Fruit fly (Drosophila melanogaster): Measurements from ENCODE around the gene CG32071.

Gene CG32071

dm6 chr3L:11093046-11093520 is 10.6 kb downstream of the CG32071 start, which contains the start of gene JIL-1 (continued):
- TF ChIP-seq CG14965 (GFP tag; optimal IDR thresholded peaks at IDR 0.05; ENCODE audit: borderline replicate concordance), result no peak
- no peak for TF ChIP-seq Hr39 (optimal IDR thresholded peaks at IDR 0.05)
- TF ChIP-seq sug (tag; optimal IDR thresholded peaks at IDR 0.05), result peak; percentile 67
- TF ChIP-seq CG18011 (GFP tag; optimal IDR thresholded peaks at IDR 0.05), result peak; percentile 39
- TF ChIP-seq eyg (GFP tag; optimal IDR thresholded peaks at IDR 0.05), result no peak
- TF ChIP-seq seq (GFP tag; IDR thresholded peaks at IDR 0.05), result no peak
- TF ChIP-seq Dip3 (GFP tag; optimal IDR thresholded peaks at IDR 0.05), result peak; percentile 48
- no peak for TF ChIP-seq nom (GFP tag; optimal IDR thresholded peaks at IDR 0.05)
- peak; percentile 52 for TF ChIP-seq Rx (GFP tag; IDR thresholded peaks at IDR 0.05)
- TF ChIP-seq tin (GFP tag; optimal IDR thresholded peaks at IDR 0.05), result peak; percentile 61
- TF ChIP-seq Dp (GFP tag; optimal IDR thresholded peaks at IDR 0.05), result peak; percentile 22
- TF ChIP-seq Taf1 (GFP tag; IDR thresholded peaks at IDR 0.05), result peak; percentile 45; the same call in 1 of the 2 replicates
- TF ChIP-seq sqz (GFP tag; optimal IDR thresholded peaks at IDR 0.05), result peak; percentile 13
- TF ChIP-seq chif (GFP tag; optimal IDR thresholded peaks at IDR 0.05), result peak; percentile 2 to 20
- TF ChIP-seq CG13775 (GFP tag; optimal IDR thresholded peaks at IDR 0.05), result peak; percentile 37
- peak; percentile 76 for TF ChIP-seq Xrp1 (GFP tag; IDR thresholded peaks at IDR 0.05)

dm6 chr3L:11092610-11092961 is 11.1 kb downstream of the CG32071 start:
- TF ChIP-seq ranshi (GFP tag; IDR thresholded peaks at IDR 0.05) (no peak), otp (GFP tag; IDR thresholded peaks at IDR 0.05) (no peak), tap (tag; optimal IDR thresholded peaks at IDR 0.05) (no peak), cg (GFP tag; optimal IDR thresholded peaks at IDR 0.05) (peak; percentile 89), CG7963 (GFP tag; IDR thresholded peaks at IDR 0.05; ENCODE audit: partially characterized antibody) (no peak), HLH54F (GFP tag; optimal IDR thresholded peaks at IDR 0.05) (no peak), cas (GFP tag; IDR thresholded peaks at IDR 0.05) (no peak), CHES-1-like (GFP tag; optimal IDR thresholded peaks at IDR 0.05) (peak; percentile 3), ken (GFP tag; IDR thresholded peaks at IDR 0.05) (no peak), Trl (optimal IDR thresholded peaks at IDR 0.05) (peak; percentile 34 to 66), Trl (GFP tag; optimal IDR thresholded peaks at IDR 0.05) (no peak)

- TF ChIP-seq CG12236 (GFP tag; optimal IDR thresholded peaks at IDR 0.05), result peak; percentile 4
- TF ChIP-seq ato (GFP tag; IDR thresholded peaks at IDR 0.05; ENCODE audit: partially characterized antibody), result 0 out of 2 replicates have a peak, but pooled peaks have one; percentile 25
- no peak for TF ChIP-seq CG31441 (GFP tag; IDR thresholded peaks at IDR 0.05)
- TF ChIP-seq CG30403 (GFP tag; optimal IDR thresholded peaks at IDR 0.05), result peak; percentile 53
- TF ChIP-seq CG14441 (GFP tag; IDR thresholded peaks at IDR 0.05), result peak; percentile 7; the same call in 1 of the 2 replicates
- TF ChIP-seq dpn (GFP tag; optimal IDR thresholded peaks at IDR 0.05), result peak; percentile 68 to 74
- peak; percentile 39 for TF ChIP-seq CG4820 (GFP tag; optimal IDR thresholded peaks at IDR 0.05)
- TF ChIP-seq corto (GFP tag; optimal IDR thresholded peaks at IDR 0.05), result peak; percentile 47
- TF ChIP-seq nau (GFP tag; optimal IDR thresholded peaks at IDR 0.05), result peak; percentile 47
- TF ChIP-seq disco-r (GFP tag; optimal IDR thresholded peaks at IDR 0.05), result peak; percentile 18
- TF ChIP-seq CG15514 (GFP tag; optimal IDR thresholded peaks at IDR 0.05), result peak; percentile 62
- TF ChIP-seq NC2β (GFP tag; optimal IDR thresholded peaks at IDR 0.05), result peak; percentile 60
- TF ChIP-seq insv (GFP tag; optimal IDR thresholded peaks at IDR 0.05), result peak in 1 of 2 experiments; percentile 33
- TF ChIP-seq tup (GFP tag; optimal IDR thresholded peaks at IDR 0.05), result no peak
- peak; percentile 42; the same call in 1 of the 3 replicates for TF ChIP-seq Opbp (GFP tag; IDR thresholded peaks at IDR 0.05; ENCODE audit: partially characterized antibody)
- peak; percentile 37 for TF ChIP-seq CG16815 (GFP tag; optimal IDR thresholded peaks at IDR 0.05)
- peak; percentile 19 for TF ChIP-seq gsb-n (tag; optimal IDR thresholded peaks at IDR 0.05)
- peak; percentile 56 for TF ChIP-seq repo (GFP tag; optimal IDR thresholded peaks at IDR 0.05)
- no peak for TF ChIP-seq mld (GFP tag; IDR thresholded peaks at IDR 0.05; ENCODE audit: partially characterized antibody)
- no peak for TF ChIP-seq tap (tag; optimal IDR thresholded peaks at IDR 0.05)
- no peak for TF ChIP-seq ac (GFP tag; optimal IDR thresholded peaks at IDR 0.05)
- TF ChIP-seq CG8359 (GFP tag; optimal IDR thresholded peaks at IDR 0.05; ENCODE audit: borderline replicate concordance), result no peak
These were observed 11.6 kb downstream of the CG32071 start for dm6 chr3L:11091943-11092609.

Measured in whole organism, embryonic.